Fruit fly (Drosophila melanogaster) whole organism, wandering third instar larva: ENCODE results near the gene Hsp23.

Source experiments
- CG32264 ChIP-seq: fragments of 200-800 bp; sonication (Bioruptor generic); optimal IDR thresholded peaks from 2 replicates; lab custom pipeline; 2016; ENCODE audit warnings: missing biosample characterization, missing genetic modification characterization
- CG9705 ChIP-seq: fragments of 200-800 bp; sonication (Bioruptor generic); optimal IDR thresholded peaks from 2 replicates; lab custom pipeline; 2018; ENCODE audit warnings: missing biosample characterization, mild to moderate bottlenecking, missing genetic modification characterization
- Jra ChIP-seq: sonication (Bioruptor generic); optimal IDR thresholded peaks from 2 replicates; lab custom pipeline; 2016; ENCODE audit warnings: missing biosample characterization, missing genetic modification characterization
- N ChIP-seq: fragments of >200 bp; optimal IDR thresholded peaks from 2 replicates; lab custom pipeline; 2018; ENCODE audit warnings: missing biosample characterization, missing external identifiers, missing genetic modification characterization
- OdsH ChIP-seq: fragments of 200-800 bp; sonication (Bioruptor generic); optimal IDR thresholded peaks from 2 replicates; lab custom pipeline; 2016; ENCODE audit warnings: missing biosample characterization, mild to moderate bottlenecking, missing genetic modification characterization
- br ChIP-seq: fragments of 200-800 bp; sonication (Bioruptor generic); optimal IDR thresholded peaks from 2 replicates; lab custom pipeline; 2016; ENCODE audit warnings: missing biosample characterization, missing genetic modification characterization
- lola ChIP-seq: fragments of >200 bp; optimal IDR thresholded peaks from 2 replicates; lab custom pipeline; 2017; ENCODE audit warnings: missing biosample characterization, missing genetic modification characterization
- pan ChIP-seq: fragments of >200 bp; optimal IDR thresholded peaks from 2 replicates; lab custom pipeline; 2017
- psq ChIP-seq: fragments of 200-800 bp; sonication (Bioruptor generic); optimal IDR thresholded peaks from 3 replicates; lab custom pipeline; 2017; ENCODE audit warnings: missing biosample characterization, mild to moderate bottlenecking, missing genetic modification characterization, moderate library complexity
- tai ChIP-seq: sonication (Bioruptor generic); optimal IDR thresholded peaks from 2 replicates; lab custom pipeline; 2016; ENCODE audit warnings: missing biosample characterization, missing genetic modification characterization
- usp ChIP-seq: fragments of >200 bp; optimal IDR thresholded peaks from 2 replicates; lab custom pipeline; 2017; ENCODE audit warnings: missing biosample characterization, missing genetic modification characterization

dm6 chr3L:9401354-9402156 lies 19.9 kb downstream of the Hsp23 start:
- TF ChIP-seq lola = no peak
- TF ChIP-seq usp = no peak
- TF ChIP-seq N (GFP tag; lab: Kevin White, UChicago) = no peak
- no peak for TF ChIP-seq br
- no peak for TF ChIP-seq CG9705
- no peak for TF ChIP-seq pan
- TF ChIP-seq psq (GFP tag; lab: Kevin White, UChicago) = peak; percentile 57
- no peak for TF ChIP-seq tai
- TF ChIP-seq OdsH = no peak
- no peak for TF ChIP-seq CG32264
- TF ChIP-seq Jra (GFP tag; lab: Kevin White, UChicago) = peak; percentile 16
